Worm (Caenorhabditis elegans) whole organism, young adult: ENCODE results near the gene K10D6.3.

Experiments
- B0035.1 ChIP-seq: sonication (generic microtip); optimal IDR thresholded peaks from 2 replicates; lab custom pipeline; 2016; ENCODE audit warnings: missing genetic modification characterization, mild to moderate bottlenecking, missing compliant biosample characterization, missing genotype, missing genetic modification reagents
- B0261.1 ChIP-seq: sonication (generic microtip); optimal IDR thresholded peaks from 2 replicates; lab custom pipeline; 2016; ENCODE audit warnings: mild to moderate bottlenecking, missing genetic modification characterization, moderate library complexity, missing compliant biosample characterization
- B0336.3 ChIP-seq: fragments of 200-800 bp; sonication (Bioruptor generic); IDR thresholded peaks from 2 replicates; pipeline ENCODE4 v1.3.6; 2022; ENCODE audit warnings: missing genetic modification characterization, missing compliant biosample characterization
- D2030.7 ChIP-seq: fragments of 200-800 bp; sonication (Bioruptor generic); IDR thresholded peaks from 2 replicates; pipeline ENCODE4 v1.3.6; 2022; ENCODE audit warnings: missing genetic modification reagents, missing genetic modification characterization, missing compliant biosample characterization
- F39B2.1 ChIP-seq: fragments of 200-800 bp; sonication (Bioruptor generic); IDR thresholded peaks from 2 replicates; pipeline ENCODE4 v1.3.6; 2022; ENCODE audit warnings: missing genetic modification reagents, missing genetic modification characterization, missing compliant biosample characterization
- F49E8.2 ChIP-seq: sonication (generic microtip); optimal IDR thresholded peaks from 3 replicates; lab custom pipeline; 2017; ENCODE audit warnings: missing genetic modification characterization, mild to moderate bottlenecking, missing compliant biosample characterization, antibody characterized with exemption, moderate library complexity; ENCODE audit not compliant: insufficient read depth
- Y53F4B.3 ChIP-seq: fragments of 200-800 bp; sonication (Bioruptor generic); IDR thresholded peaks from 2 replicates; pipeline ENCODE4 v1.3.6; 2022; ENCODE audit warnings: missing genetic modification reagents, missing genetic modification characterization, missing compliant biosample characterization
- Y53G8AR.9 ChIP-seq: fragments of 200-800 bp; sonication (Bioruptor generic); conservative IDR thresholded peaks from 2 replicates; pipeline ENCODE4 v1.3.6; 2022; ENCODE audit warnings: missing genetic modification reagents, missing genetic modification characterization, missing compliant biosample characterization
- Y95B8A.8 ChIP-seq: fragments of 200-800 bp; sonication (Bioruptor generic); IDR thresholded peaks from 2 replicates; pipeline ENCODE4 v1.3.6; 2022; ENCODE audit warnings: missing genetic modification reagents, missing genetic modification characterization, missing compliant biosample characterization
- aptf-2 ChIP-seq: fragments of 200-800 bp; sonication (Bioruptor generic); conservative IDR thresholded peaks from 2 replicates; pipeline ENCODE4 v1.3.6; 2022; ENCODE audit warnings: missing genetic modification reagents, missing genetic modification characterization, missing compliant biosample characterization
- attf-3 ChIP-seq: fragments of 200-800 bp; sonication (Bioruptor generic); conservative IDR thresholded peaks from 2 replicates; pipeline ENCODE4 v1.3.6; 2022; ENCODE audit warnings: missing genetic modification reagents, missing genetic modification characterization, missing compliant biosample characterization
- attf-5 ChIP-seq: fragments of 200-800 bp; sonication (Bioruptor generic); optimal IDR thresholded peaks from 2 replicates; lab custom pipeline; 2018; ENCODE audit warnings: mild to moderate bottlenecking, missing genetic modification characterization, missing compliant biosample characterization
- attf-6 ChIP-seq: fragments of 200-800 bp; sonication (Bioruptor generic); IDR thresholded peaks from 2 replicates; pipeline ENCODE4 v1.3.6; 2022; ENCODE audit warnings: missing genetic modification reagents, missing genetic modification characterization, missing compliant biosample characterization
- die-1 ChIP-seq: sonication (generic microtip); optimal IDR thresholded peaks from 2 replicates; lab custom pipeline; 2016; ENCODE audit warnings: missing genotype, mild to moderate bottlenecking, missing genetic modification characterization, missing compliant biosample characterization
- dox-1 ChIP-seq: fragments of 200-800 bp; sonication (Bioruptor generic); IDR thresholded peaks from 2 replicates; pipeline ENCODE4 v1.3.6; 2022; ENCODE audit warnings: missing genetic modification reagents, missing genetic modification characterization, missing compliant biosample characterization
- egrh-3 ChIP-seq: fragments of 200-800 bp; sonication (Bioruptor generic); IDR thresholded peaks from 2 replicates; pipeline ENCODE4 v1.3.6; 2022; ENCODE audit warnings: missing genetic modification reagents, missing genetic modification characterization, missing compliant biosample characterization
- fkh-3 ChIP-seq: sonication (generic microtip); optimal IDR thresholded peaks from 2 replicates; lab custom pipeline; 2016; ENCODE audit warnings: mild to moderate bottlenecking, missing genetic modification characterization, missing compliant biosample characterization
- hmg-1.2 ChIP-seq: fragments of 200-800 bp; sonication (Bioruptor generic); IDR thresholded peaks from 2 replicates; pipeline ENCODE4 v1.3.6; 2022; ENCODE audit warnings: missing genetic modification reagents, missing genetic modification characterization, missing compliant biosample characterization
- hmg-20 ChIP-seq: fragments of 200-800 bp; sonication (Bioruptor generic); IDR thresholded peaks from 2 replicates; pipeline ENCODE4 v1.3.6; 2022; ENCODE audit warnings: missing genetic modification reagents, missing genetic modification characterization, missing compliant biosample characterization
- hrde-1 ChIP-seq: sonication (generic microtip); optimal IDR thresholded peaks from 2 replicates; lab custom pipeline; 2016; ENCODE audit warnings: missing genetic modification characterization, mild to moderate bottlenecking, missing compliant biosample characterization, moderate library complexity, missing genotype, missing genetic modification reagents, borderline replicate concordance
- hsf-1 ChIP-seq: fragments of 200-800 bp; sonication (Bioruptor generic); IDR thresholded peaks from 2 replicates; pipeline ENCODE4 v1.3.6; 2022; ENCODE audit warnings: missing genetic modification reagents, missing genetic modification characterization, missing compliant biosample characterization
- lag-1 ChIP-seq: fragments of 200-800 bp; sonication (Bioruptor generic); IDR thresholded peaks from 2 replicates; pipeline ENCODE4 v1.3.6; 2022; ENCODE audit warnings: missing genetic modification reagents, missing genetic modification characterization, missing compliant biosample characterization
- lin-26 ChIP-seq: fragments of 200-800 bp; sonication (Bioruptor generic); IDR thresholded peaks from 2 replicates; pipeline ENCODE4 v1.3.6; 2022; ENCODE audit warnings: missing genetic modification reagents, missing genetic modification characterization, missing compliant biosample characterization
- lin-54 ChIP-seq: fragments of 200-800 bp; sonication (Bioruptor generic); optimal IDR thresholded peaks from 2 replicates; lab custom pipeline; 2018; ENCODE audit warnings: mild to moderate bottlenecking, missing genetic modification characterization, missing compliant biosample characterization
- lsl-1 ChIP-seq: fragments of 200-800 bp; sonication (Bioruptor generic); optimal IDR thresholded peaks from 2 replicates; lab custom pipeline; 2018; ENCODE audit warnings: mild to moderate bottlenecking, missing genetic modification characterization, moderate library complexity, missing compliant biosample characterization
- lsy-27 ChIP-seq: sonication (generic microtip); optimal IDR thresholded peaks from 2 replicates; lab custom pipeline; 2017; ENCODE audit warnings: missing genetic modification characterization, mild to moderate bottlenecking, missing compliant biosample characterization, antibody characterized with exemption, missing genotype, borderline replicate concordance; ENCODE audit not compliant: insufficient read depth
- madf-6 ChIP-seq: fragments of 200-800 bp; sonication (Bioruptor generic); IDR thresholded peaks from 2 replicates; pipeline ENCODE4 v1.3.6; 2022; ENCODE audit warnings: missing genetic modification reagents, missing genetic modification characterization, missing compliant biosample characterization
- mcd-1 ChIP-seq: fragments of 200-800 bp; sonication (Bioruptor generic); IDR thresholded peaks from 2 replicates; pipeline ENCODE4 v1.3.6; 2022; ENCODE audit warnings: missing genetic modification reagents, missing genetic modification characterization, missing compliant biosample characterization
- mes-4 ChIP-seq: sonication (generic microtip); optimal IDR thresholded peaks from 2 replicates; lab custom pipeline; 2016; ENCODE audit warnings: missing genotype, missing genetic modification characterization, missing compliant biosample characterization
- nfya-2 ChIP-seq: fragments of 200-800 bp; sonication (Bioruptor generic); IDR thresholded peaks from 2 replicates; pipeline ENCODE4 v1.3.6; 2022; ENCODE audit warnings: missing genetic modification reagents, missing genetic modification characterization, missing compliant biosample characterization
- pbrm-1 ChIP-seq: fragments of 200-800 bp; sonication (Bioruptor generic); IDR thresholded peaks from 2 replicates; pipeline ENCODE4 v1.3.6; 2022; ENCODE audit warnings: missing genetic modification reagents, missing genetic modification characterization, missing compliant biosample characterization
- pha-4 ChIP-seq: fragments of 150-350 bp; sonication (generic microtip); optimal IDR thresholded peaks from 2 replicates; lab custom pipeline; 2014; ENCODE audit warnings: missing biosample characterization, missing genetic modification reagents, missing genetic modification characterization
- rcor-1 ChIP-seq: fragments of 200-800 bp; sonication (Bioruptor generic); IDR thresholded peaks from 2 replicates; pipeline ENCODE4 v1.3.6; 2022; ENCODE audit warnings: missing genetic modification reagents, missing genetic modification characterization, missing compliant biosample characterization
- rpc-1 ChIP-seq, 2 experiments: fragments of 150-350 bp in 1 of 2; sonication (generic microtip) in 1 of 2; optimal IDR thresholded peaks; 2 replicates each; lab custom pipeline; 2014 to 2018; ENCODE audit warnings: missing biosample characterization in 1 of 2, missing genetic modification characterization in 1 of 2, missing genetic modification reagents in 1 of 2, missing genotype in 1 of 2
- sdz-38 ChIP-seq: sonication (generic microtip); optimal IDR thresholded peaks from 2 replicates; lab custom pipeline; 2016; ENCODE audit warnings: missing genotype, missing genetic modification characterization, missing compliant biosample characterization
- snpc-1.1 ChIP-seq: sonication (generic microtip); optimal IDR thresholded peaks from 2 replicates; lab custom pipeline; 2017; ENCODE audit warnings: missing genetic modification characterization, mild to moderate bottlenecking, missing compliant biosample characterization, antibody characterized with exemption, moderate library complexity, missing genotype, missing genetic modification reagents; ENCODE audit not compliant: insufficient read depth
- snpc-1.3 ChIP-seq: sonication (generic microtip); optimal IDR thresholded peaks from 2 replicates; lab custom pipeline; 2017; ENCODE audit warnings: missing genetic modification characterization, mild to moderate bottlenecking, missing compliant biosample characterization, antibody characterized with exemption, moderate library complexity, missing genotype, missing genetic modification reagents; ENCODE audit not compliant: insufficient read depth
- snpc-3.4 ChIP-seq: sonication (generic microtip); optimal IDR thresholded peaks from 2 replicates; lab custom pipeline; 2017; ENCODE audit warnings: missing genetic modification characterization, mild to moderate bottlenecking, missing compliant biosample characterization, antibody characterized with exemption, moderate library complexity, missing genotype, missing genetic modification reagents
- snpc-4 ChIP-seq, 5 experiments: fragments of 150-350 bp in 1 of 5; sonication (generic microtip) in 4 of 5; optimal IDR thresholded peaks; 2 replicates each; lab custom pipeline; 2014 to 2018; ENCODE audit warnings: missing genetic modification characterization in 5 of 5, missing biosample characterization in 3 of 5, antibody characterized with exemption in 2 of 5, mild to moderate bottlenecking in 2 of 5, missing compliant biosample characterization in 2 of 5, missing genotype in 2 of 5, moderate library complexity in 2 of 5, missing genetic modification reagents in 1 of 5
- tbp1 ChIP-seq: fragments of 200-800 bp; sonication (Bioruptor generic); optimal IDR thresholded peaks from 2 replicates; lab custom pipeline; 2018; ENCODE audit warnings: mild to moderate bottlenecking, missing genetic modification characterization, missing compliant biosample characterization
- tlf-1 ChIP-seq: fragments of 200-800 bp; sonication (Bioruptor generic); optimal IDR thresholded peaks from 2 replicates; lab custom pipeline; 2018; ENCODE audit warnings: mild to moderate bottlenecking, missing genetic modification characterization, missing compliant biosample characterization
- unc-130 ChIP-seq: sonication (generic microtip); optimal IDR thresholded peaks from 2 replicates; lab custom pipeline; 2016; ENCODE audit warnings: missing genetic modification reagents, missing genetic modification characterization, missing compliant biosample characterization
- zfh-2 ChIP-seq: fragments of 200-800 bp; sonication (Bioruptor generic); conservative IDR thresholded peaks from 2 replicates; pipeline ENCODE4 v1.3.6; 2022; ENCODE audit warnings: missing genetic modification reagents, missing genetic modification characterization, missing compliant biosample characterization
- ztf-22 ChIP-seq: fragments of 200-800 bp; sonication (Bioruptor generic); optimal IDR thresholded peaks from 2 replicates; lab custom pipeline; 2018; ENCODE audit warnings: mild to moderate bottlenecking, missing genetic modification characterization, moderate library complexity, missing compliant biosample characterization

The K10D6.3 gene

DNA sequence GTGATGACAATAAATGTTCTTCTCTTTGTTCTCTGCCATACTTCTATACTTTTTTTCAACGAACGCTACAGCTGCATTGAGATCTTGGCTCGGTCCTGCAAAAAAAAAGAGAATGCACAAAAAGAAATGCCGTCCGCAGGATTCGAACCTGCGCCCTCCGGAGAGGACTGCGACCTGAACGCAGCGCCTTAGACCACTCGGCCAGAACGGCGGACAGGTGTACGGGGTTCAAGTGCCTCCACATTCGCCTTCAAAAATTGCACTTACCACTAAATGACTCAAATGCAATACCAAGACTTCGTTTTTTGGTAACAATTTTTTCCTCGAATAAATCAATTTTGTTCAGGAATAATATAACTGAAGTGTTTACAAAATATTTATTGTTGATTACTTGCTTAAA, 25.8 kb upstream of the K10D6.3 start (continued):
- TF ChIP-seq fkh-3 (no peak), B0035.1 (no peak), hmg-20 (GFP tag; lab: Robert Waterston, UW) (peak; percentile 57), pha-4 (no peak), pbrm-1 (GFP tag; lab: Robert Waterston, UW) (peak; percentile 51; the same call in 1 of the 2 replicates), hmg-1.2 (GFP tag; lab: Robert Waterston, UW) (peak; percentile 51), attf-5 (GFP tag; lab: Kevin White, UChicago) (peak; percentile 18), snpc-4 (GFP tag; optimal IDR thresholded peaks at IDR 0.05; lab: Kevin White, UChicago) (peak; percentile 76), snpc-4 (tag; optimal IDR thresholded peaks at IDR 0.05; lab: Kevin White, UChicago) (peak; percentile 90 to 98 (median 95)), egrh-3 (GFP tag; lab: Robert Waterston, UW) (no peak; the same call in 1 of the 2 replicates), B0336.3 (no peak), madf-6 (peak; percentile 35), tlf-1 (peak; percentile 4), mes-4 (no peak), dox-1 (GFP tag; lab: Robert Waterston, UW) (peak; percentile 50; the same call in 1 of the 2 replicates), rpc-1 (optimal IDR thresholded peaks at IDR 0.05; lab: Kevin White, UChicago) (peak; percentile 36), rpc-1 (tag; optimal IDR thresholded peaks at IDR 0.05; lab: Kevin White, UChicago) (peak; percentile 60), ztf-22 (GFP tag; lab: Kevin White, UChicago) (no peak), attf-3 (GFP tag; lab: Robert Waterston, UW) (no peak), B0261.1 (tag; lab: Kevin White, UChicago) (peak; percentile 74), unc-130 (GFP tag; lab: Kevin White, UChicago) (no peak), sdz-38 (tag; lab: Kevin White, UChicago) (no peak), aptf-2 (GFP tag; lab: Robert Waterston, UW) (no peak), attf-6 (GFP tag; lab: Robert Waterston, UW) (peak; percentile 16; the same call in 1 of the 2 replicates), snpc-1.1 (tag; lab: Kevin White, UChicago) (peak; percentile 92), lag-1 (no peak), zfh-2 (GFP tag; lab: Robert Waterston, UW) (peak; percentile 79), lsy-27 (tag; lab: Kevin White, UChicago) (no peak)
- TF ChIP-seq, all 124 proteins: peak for 29

DNA sequence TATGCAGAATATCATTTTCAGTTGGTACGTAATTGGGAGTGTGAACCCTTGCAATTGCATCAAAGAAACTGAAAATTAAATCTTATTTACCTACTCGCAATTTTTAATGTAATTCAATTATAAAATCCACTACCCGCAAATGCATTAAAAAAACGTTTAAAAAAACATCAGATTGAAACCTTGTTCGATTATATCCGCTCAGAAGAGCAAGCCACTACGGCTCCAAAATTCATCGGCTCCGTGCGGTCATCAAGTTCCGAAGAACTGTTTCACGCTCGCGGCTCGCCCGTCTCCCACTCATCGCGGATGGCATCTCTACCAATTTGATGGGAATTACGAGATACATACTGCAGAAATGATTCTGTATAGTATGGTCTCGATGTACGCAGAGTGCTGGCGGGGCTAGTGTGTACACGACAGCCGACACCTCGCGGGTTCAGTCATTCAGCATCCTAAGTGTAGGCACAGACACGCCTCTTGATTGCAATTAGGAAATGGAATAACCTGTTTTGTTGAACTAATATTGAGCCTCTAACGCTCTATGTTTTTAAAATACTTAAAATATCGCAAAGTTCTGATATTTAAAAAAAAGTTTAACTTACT, 25.0 kb upstream of the K10D6.3 start:
- TF ChIP-seq egrh-3 (GFP tag; lab: Robert Waterston, UW) (0 out of 2 replicates have a peak, but pooled peaks have one; percentile 15), Y53F4B.3 (GFP tag; lab: Robert Waterston, UW) (0 out of 2 replicates have a peak, but pooled peaks have one; percentile 21), rcor-1 (peak; percentile 91), pbrm-1 (GFP tag; lab: Robert Waterston, UW) (peak; percentile 96), lin-54 (peak; percentile 56), die-1 (tag; lab: Kevin White, UChicago) (peak; percentile 21), F39B2.1 (GFP tag; lab: Robert Waterston, UW) (peak; percentile 86; the same call in 1 of the 2 replicates), Y53G8AR.9 (GFP tag; lab: Robert Waterston, UW) (0 out of 2 replicates have a peak, but pooled peaks have one; percentile 81), snpc-3.4 (tag; lab: Kevin White, UChicago) (peak; percentile 94), F49E8.2 (peak; percentile 73), mcd-1 (GFP tag; lab: Robert Waterston, UW) (peak; percentile 65), tbp1 (peak; percentile 78), snpc-1.3 (tag; lab: Kevin White, UChicago) (peak; percentile 87), snpc-1.1 (tag; lab: Kevin White, UChicago) (peak; percentile 96), nfya-2 (GFP tag; lab: Robert Waterston, UW) (0 out of 2 replicates have a peak, but pooled peaks have one; percentile 53), hmg-1.2 (GFP tag; lab: Robert Waterston, UW) (peak; percentile 88), Y95B8A.8 (GFP tag; lab: Robert Waterston, UW) (0 out of 2 replicates have a peak, but pooled peaks have one; percentile 44), D2030.7 (GFP tag; lab: Robert Waterston, UW) (peak; percentile 93), lin-26 (GFP tag; lab: Robert Waterston, UW) (peak; percentile 98), hsf-1 (GFP tag; lab: Robert Waterston, UW) (0 out of 2 replicates have a peak, but pooled peaks have one; percentile 46), hrde-1 (tag; lab: Kevin White, UChicago) (peak; percentile 67), lsl-1 (peak; percentile 64)
